Worm (Caenorhabditis elegans) whole organism, L1 larva: ENCODE data around the gene bath-42.
A peak's percentile ranks its signal among the peaks of the same experiment; 100 is the strongest.

Source experiments
- aly-2 ChIP-seq: fragments of 150-350 bp; optimal IDR thresholded peaks from 2 replicates; lab custom pipeline; 2014; ENCODE audit warnings: missing biosample characterization, missing genetic modification characterization
- ces-1 ChIP-seq: fragments of 150-350 bp; optimal IDR thresholded peaks from 2 replicates; lab custom pipeline; 2014; ENCODE audit warnings: missing biosample characterization, missing genetic modification reagents, missing genetic modification characterization
- dsc-1 ChIP-seq: sonication (generic microtip); optimal IDR thresholded peaks from 2 replicates; lab custom pipeline; 2016; ENCODE audit warnings: mild to moderate bottlenecking, missing genetic modification characterization, missing compliant biosample characterization
- egl-13 ChIP-seq: sonication (generic microtip); optimal IDR thresholded peaks from 2 replicates; lab custom pipeline; 2016; ENCODE audit warnings: missing genotype, missing genetic modification reagents, missing genetic modification characterization, missing compliant biosample characterization
- egl-27 ChIP-seq, 2 experiments: fragments of 150-350 bp in 1 of 2; sonication (generic microtip); optimal IDR thresholded peaks; 3 replicates each; lab custom pipeline; 2017 to 2018; ENCODE audit warnings: missing biosample characterization in 2 of 2, missing genetic modification characterization in 2 of 2, missing genetic modification reagents in 2 of 2
- elt-3 ChIP-seq, 6 experiments: fragments of 150-350 bp in 1 of 6; sonication (generic microtip); optimal IDR thresholded peaks; 2 replicates each; lab custom pipeline; 2017 to 2018; ENCODE audit warnings: missing biosample characterization in 6 of 6, missing genetic modification characterization in 6 of 6, inconsistent platforms in 1 of 6
- fkh-10 ChIP-seq: sonication (generic microtip); optimal IDR thresholded peaks from 2 replicates; lab custom pipeline; 2017; ENCODE audit warnings: missing biosample characterization, missing genetic modification reagents, missing genetic modification characterization
- fkh-8 ChIP-seq: sonication (generic microtip); optimal IDR thresholded peaks from 2 replicates; lab custom pipeline; 2016; ENCODE audit warnings: mild to moderate bottlenecking, missing genetic modification characterization, missing compliant biosample characterization
- hlh-4 ChIP-seq: sonication (generic microtip); optimal IDR thresholded peaks from 2 replicates; lab custom pipeline; 2016; ENCODE audit warnings: mild to moderate bottlenecking, missing genetic modification characterization, missing compliant biosample characterization
- irx-1 ChIP-seq: sonication (generic microtip); optimal IDR thresholded peaks from 2 replicates; lab custom pipeline; 2016; ENCODE audit warnings: missing genetic modification characterization, missing compliant biosample characterization
- jun-1 ChIP-seq: fragments of 150-350 bp; optimal IDR thresholded peaks from 2 replicates; lab custom pipeline; 2014; ENCODE audit warnings: missing biosample characterization, missing genetic modification reagents, missing genetic modification characterization
- lin-14 ChIP-seq: fragments of 200-800 bp; sonication (Bioruptor generic); optimal IDR thresholded peaks from 2 replicates; lab custom pipeline; 2018; ENCODE audit warnings: mild to moderate bottlenecking, missing genetic modification characterization, moderate library complexity, missing compliant biosample characterization
- lir-3 ChIP-seq: sonication (generic microtip); optimal IDR thresholded peaks from 2 replicates; lab custom pipeline; 2016; ENCODE audit warnings: mild to moderate bottlenecking, missing genetic modification characterization, moderate library complexity, missing compliant biosample characterization; ENCODE audit not compliant: poor library complexity
- lsy-2 ChIP-seq, 2 experiments: fragments of 150-350 bp; optimal IDR thresholded peaks; 2 replicates each; lab custom pipeline; 2014; ENCODE audit warnings: missing biosample characterization in 2 of 2, missing genetic modification characterization in 2 of 2
- mdl-1 ChIP-seq, 2 experiments: fragments of 150-350 bp; optimal IDR thresholded peaks; 2 replicates each; lab custom pipeline; 2014 to 2017; ENCODE audit warnings: missing biosample characterization in 2 of 2, missing genetic modification characterization in 2 of 2, inconsistent platforms in 1 of 2
- nhr-12 ChIP-seq: sonication (generic microtip); optimal IDR thresholded peaks from 2 replicates; lab custom pipeline; 2017; ENCODE audit warnings: missing biosample characterization, missing genetic modification characterization
- nhr-19 ChIP-seq: fragments of 200-800 bp; sonication (Bioruptor generic); conservative IDR thresholded peaks from 2 replicates; pipeline ENCODE4 v1.3.6; 2022; ENCODE audit warnings: missing genetic modification characterization, missing compliant biosample characterization
- nhr-71 ChIP-seq: sonication (generic microtip); optimal IDR thresholded peaks from 2 replicates; lab custom pipeline; 2016; ENCODE audit warnings: mild to moderate bottlenecking, missing genetic modification characterization, moderate library complexity, missing compliant biosample characterization
- nhr-77 ChIP-seq: fragments of 150-350 bp; optimal IDR thresholded peaks from 2 replicates; lab custom pipeline; 2014; ENCODE audit warnings: missing biosample characterization, missing genetic modification characterization
- nhr-84 ChIP-seq: sonication (generic microtip); optimal IDR thresholded peaks from 2 replicates; lab custom pipeline; 2017; ENCODE audit warnings: missing biosample characterization, missing genetic modification characterization
- nhr-90 ChIP-seq: sonication (generic microtip); optimal IDR thresholded peaks from 2 replicates; lab custom pipeline; 2016; ENCODE audit warnings: mild to moderate bottlenecking, missing genetic modification characterization, missing compliant biosample characterization; ENCODE audit not compliant: poor library complexity
- rnt-1 ChIP-seq: sonication (generic microtip); optimal IDR thresholded peaks from 2 replicates; lab custom pipeline; 2016; ENCODE audit warnings: mild to moderate bottlenecking, missing genetic modification characterization, moderate library complexity, missing compliant biosample characterization
- skn-1 ChIP-seq: fragments of 150-350 bp; optimal IDR thresholded peaks from 2 replicates; lab custom pipeline; 2014; ENCODE audit warnings: missing biosample characterization, missing genetic modification characterization
- unc-98 ChIP-seq: fragments of 200-800 bp; sonication (Bioruptor generic); IDR thresholded peaks from 2 replicates; pipeline ENCODE4 v1.3.6; 2022; ENCODE audit warnings: missing genetic modification characterization, missing compliant biosample characterization
- vab-15 ChIP-seq: sonication (generic microtip); optimal IDR thresholded peaks from 2 replicates; lab custom pipeline; 2017; ENCODE audit warnings: missing genotype, mild to moderate bottlenecking, missing genetic modification characterization, missing compliant biosample characterization
- xbp-1 ChIP-seq: sonication (generic microtip); optimal IDR thresholded peaks from 2 replicates; lab custom pipeline; 2016; ENCODE audit warnings: missing genetic modification characterization, missing compliant biosample characterization
- zag-1 ChIP-seq: fragments of 150-350 bp; optimal IDR thresholded peaks from 2 replicates; lab custom pipeline; 2014; ENCODE audit warnings: missing biosample characterization, missing genetic modification characterization
- ztf-4 ChIP-seq: fragments of 150-350 bp; optimal IDR thresholded peaks from 2 replicates; lab custom pipeline; 2014; ENCODE audit warnings: missing biosample characterization, missing genetic modification characterization

The bath-42 gene

ce11 chrIII:8185130-8185529 is 21.9 kb upstream of the bath-42 start:
- TF ChIP-seq ztf-4 (tag; lab: Kevin White, UChicago), result no peak

DNA sequence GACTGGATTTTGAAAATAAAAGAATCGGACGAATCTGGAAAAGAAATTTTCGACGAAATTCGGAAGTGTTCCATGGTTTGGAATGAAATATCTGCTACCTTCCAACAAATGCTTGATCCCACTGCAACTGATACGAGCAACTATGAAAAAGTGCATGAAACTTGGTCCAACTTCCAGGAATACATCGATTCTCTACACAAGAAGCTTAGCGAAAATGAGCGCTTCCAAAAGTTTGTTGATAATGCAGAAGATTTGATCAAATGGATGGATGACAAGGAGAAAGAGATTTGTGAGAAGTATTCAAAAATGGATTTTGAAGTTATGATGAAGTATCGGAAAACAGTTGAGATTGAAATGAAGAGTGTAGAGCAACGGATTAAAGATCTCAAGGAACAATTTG is 19.4 kb upstream of the bath-42 start:
- TF ChIP-seq egl-27 (tag; optimal IDR thresholded peaks at IDR 0.05; lab: Kevin White, UChicago), result no peak
- TF ChIP-seq skn-1 (tag; lab: Kevin White, UChicago), result no peak
- no peak for TF ChIP-seq nhr-77 (tag; lab: Kevin White, UChicago)
- no peak for TF ChIP-seq dsc-1
- no peak for TF ChIP-seq nhr-12 (tag; lab: Kevin White, UChicago)
- no peak for TF ChIP-seq nhr-90 (tag; lab: Kevin White, UChicago)
- no peak for TF ChIP-seq nhr-84 (tag; lab: Kevin White, UChicago)
- no peak for TF ChIP-seq ces-1 (GFP tag; lab: Kevin White, UChicago)
- no peak for TF ChIP-seq irx-1 (tag; lab: Kevin White, UChicago)
- no peak for TF ChIP-seq xbp-1 (tag; lab: Kevin White, UChicago)
- TF ChIP-seq lir-3 (tag; lab: Kevin White, UChicago), result no peak
- TF ChIP-seq lsy-2 (tag; optimal IDR thresholded peaks at IDR 0.05; lab: Kevin White, UChicago), result no peak
- no peak for TF ChIP-seq egl-13

- TF ChIP-seq hlh-4 (tag; lab: Kevin White, UChicago) (no peak), unc-98 (GFP tag; lab: Robert Waterston, UW) (no peak), fkh-8 (tag; lab: Kevin White, UChicago) (no peak), zag-1 (tag; lab: Kevin White, UChicago) (no peak)
Observed at ce11 chrIII:8181581-8181980, 18.4 kb upstream of the bath-42 start, which contains the start of gene spc-2. spc-2 (plus strand) TSS chrIII:8181881.

ce11 chrIII:8178924-8179323 is 15.7 kb upstream of the bath-42 start, which contains the start of gene C50C3.5:
C50C3.5 (plus strand) TSS chrIII:8179224.
- TF ChIP-seq lin-14 (GFP tag; lab: Kevin White, UChicago), result peak; percentile 37
- peak; percentile 52 for TF ChIP-seq fkh-10 (GFP tag; lab: Kevin White, UChicago)
- TF ChIP-seq jun-1, result no peak

DNA sequence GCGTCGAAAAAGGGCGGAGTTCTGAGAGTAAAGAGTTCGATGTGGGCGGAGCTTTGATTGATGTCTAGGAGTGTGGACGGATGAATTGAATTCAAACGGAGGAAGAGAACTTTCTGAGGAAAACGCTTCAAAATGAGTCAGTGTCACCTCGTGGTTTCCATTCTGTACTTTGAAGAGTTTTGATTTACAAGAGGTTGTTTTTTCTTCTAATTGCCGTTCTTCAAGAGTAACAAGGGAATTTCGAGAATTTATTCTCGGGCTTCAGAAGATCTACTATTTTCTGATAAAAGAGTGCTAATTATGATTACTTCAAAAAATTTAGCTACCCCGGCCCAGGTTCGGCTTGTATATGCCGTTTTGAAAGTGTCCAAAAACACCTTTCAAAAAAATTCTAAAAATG is 13.1 kb upstream of the bath-42 start, which contains the start of gene C50C3.12:
Gene C50C3.12 (plus strand): TSS at position 301 of the 400 bp plus-strand sequence.
- TF ChIP-seq lin-14 (GFP tag; lab: Kevin White, UChicago), result peak; percentile 3
- TF ChIP-seq elt-3 (tag; optimal IDR thresholded peaks at IDR 0.05; lab: Kevin White, UChicago), result no peak
- TF ChIP-seq, all 84 proteins: peak for 1

DNA sequence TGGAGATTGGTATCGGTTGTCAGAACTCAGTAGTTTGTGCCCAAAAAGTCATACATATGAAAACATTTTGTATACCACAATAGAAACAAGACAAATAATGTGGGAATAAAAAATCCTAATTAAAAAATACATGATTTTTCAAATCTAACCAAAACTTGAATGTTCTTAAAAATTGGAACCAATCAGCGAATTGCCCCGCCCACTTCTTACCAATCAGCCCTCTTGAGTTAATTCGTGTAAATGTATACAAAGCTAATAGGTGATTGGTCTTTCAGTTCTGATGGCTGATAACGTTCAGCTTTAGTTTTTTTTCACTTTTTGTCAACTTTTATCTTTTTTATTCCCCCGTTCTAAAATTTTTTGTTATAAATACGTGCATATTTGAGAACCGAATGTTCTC is 12.1 kb upstream of the bath-42 start:
- no peak for TF ChIP-seq egl-13
- no peak for TF ChIP-seq vab-15 (tag; lab: Kevin White, UChicago)
- no peak for TF ChIP-seq mdl-1 (tag; optimal IDR thresholded peaks at IDR 0.05; lab: Kevin White, UChicago)

DNA sequence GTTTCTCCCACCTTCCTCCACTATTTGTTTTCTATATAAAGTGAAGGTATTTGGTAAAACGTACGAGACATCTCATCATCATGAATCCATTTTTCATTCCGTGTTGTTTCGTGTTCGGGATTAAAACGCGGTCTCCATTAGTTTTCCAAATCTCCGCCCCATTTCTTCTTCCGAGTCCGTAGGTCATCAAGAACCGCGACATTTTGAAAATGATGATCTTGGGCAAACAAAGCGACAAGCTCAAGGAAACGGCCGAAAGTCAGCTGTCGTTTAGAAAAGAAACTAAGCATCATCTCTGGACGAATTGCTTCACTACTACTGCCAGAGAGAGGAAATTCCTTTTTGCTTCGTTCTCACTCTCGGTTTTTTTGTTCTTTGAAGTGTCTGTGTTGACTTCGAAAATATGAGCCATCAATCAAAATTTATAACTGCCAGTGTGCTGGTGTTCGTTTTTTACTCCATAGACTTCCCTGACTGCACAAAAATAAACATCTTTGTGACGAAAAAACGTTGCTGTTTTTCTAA is 9.5 kb upstream of the bath-42 start:
- TF ChIP-seq rnt-1 (tag; lab: Kevin White, UChicago) (peak; percentile 28), egl-13 (no peak), nhr-71 (tag; lab: Kevin White, UChicago) (peak; percentile 16), lsy-2 (tag; optimal IDR thresholded peaks at IDR 0.05; lab: Kevin White, UChicago) (peak in 1 of 2 experiments; percentile 12), aly-2 (tag; lab: Kevin White, UChicago) (peak; percentile 80), nhr-19 (GFP tag; lab: Robert Waterston, UW) (peak; percentile 18), nhr-84 (tag; lab: Kevin White, UChicago) (no peak)
